Worm (Caenorhabditis elegans) whole organism, young adult: ENCODE data around the gene inft-2.

Experiments used
- B0019.2 ChIP-seq: fragments of 200-800 bp; sonication (Bioruptor generic); conservative IDR thresholded peaks from 2 replicates; pipeline ENCODE4 v1.3.6; 2022; ENCODE audit warnings: missing genetic modification reagents, missing genetic modification characterization, missing compliant biosample characterization
- C06A6.2 ChIP-seq: fragments of 200-800 bp; sonication (Bioruptor generic); conservative IDR thresholded peaks from 2 replicates; pipeline ENCODE4 v1.3.6; 2022; ENCODE audit warnings: missing genetic modification characterization, missing compliant biosample characterization
- D2030.7 ChIP-seq: fragments of 200-800 bp; sonication (Bioruptor generic); IDR thresholded peaks from 2 replicates; pipeline ENCODE4 v1.3.6; 2022; ENCODE audit warnings: missing genetic modification reagents, missing genetic modification characterization, missing compliant biosample characterization
- F10E7.11 ChIP-seq: sonication (generic microtip); optimal IDR thresholded peaks from 2 replicates; lab custom pipeline; 2017; ENCODE audit warnings: mild to moderate bottlenecking, missing genetic modification characterization, moderate library complexity, missing compliant biosample characterization
- F22D6.2 ChIP-seq: sonication (generic microtip); optimal IDR thresholded peaks from 2 replicates; lab custom pipeline; 2016; ENCODE audit warnings: mild to moderate bottlenecking, missing genetic modification characterization, missing compliant biosample characterization
- F33H1.4 ChIP-seq: fragments of 200-800 bp; sonication (Bioruptor generic); IDR thresholded peaks from 2 replicates; pipeline ENCODE4 v1.3.6; 2022; ENCODE audit warnings: missing genetic modification reagents, missing genetic modification characterization, missing compliant biosample characterization
- F57C9.4 ChIP-seq: sonication (generic microtip); optimal IDR thresholded peaks from 2 replicates; lab custom pipeline; 2017; ENCODE audit warnings: mild to moderate bottlenecking, missing genetic modification characterization, missing compliant biosample characterization
- T07F8.4 ChIP-seq: sonication (generic microtip); optimal IDR thresholded peaks from 2 replicates; lab custom pipeline; 2016; ENCODE audit warnings: mild to moderate bottlenecking, missing genetic modification characterization, moderate library complexity, missing compliant biosample characterization
- Y67H2A.10 ChIP-seq: fragments of 200-800 bp; sonication (Bioruptor generic); conservative IDR thresholded peaks from 2 replicates; pipeline ENCODE4 v1.3.6; 2022; ENCODE audit warnings: missing genetic modification reagents, missing genetic modification characterization, missing compliant biosample characterization
- Y79H2A.3 ChIP-seq: fragments of 200-800 bp; sonication (Bioruptor generic); conservative IDR thresholded peaks from 2 replicates; pipeline ENCODE4 v1.3.6; 2022; ENCODE audit warnings: missing genetic modification reagents, missing genetic modification characterization, missing compliant biosample characterization
- aptf-3 ChIP-seq: fragments of 200-800 bp; sonication (Bioruptor generic); IDR thresholded peaks from 2 replicates; pipeline ENCODE4 v1.3.6; 2022; ENCODE audit warnings: missing genetic modification characterization, missing compliant biosample characterization
- atf-7 ChIP-seq: sonication (generic microtip); optimal IDR thresholded peaks from 2 replicates; lab custom pipeline; 2017; ENCODE audit warnings: mild to moderate bottlenecking, missing genetic modification characterization, missing compliant biosample characterization
- athp-1 ChIP-seq: sonication (generic microtip); optimal IDR thresholded peaks from 2 replicates; lab custom pipeline; 2017; ENCODE audit warnings: mild to moderate bottlenecking, missing genetic modification characterization, missing compliant biosample characterization
- attf-3 ChIP-seq: fragments of 200-800 bp; sonication (Bioruptor generic); conservative IDR thresholded peaks from 2 replicates; pipeline ENCODE4 v1.3.6; 2022; ENCODE audit warnings: missing genetic modification reagents, missing genetic modification characterization, missing compliant biosample characterization
- bed-2 ChIP-seq: fragments of 200-800 bp; sonication (Bioruptor generic); IDR thresholded peaks from 2 replicates; pipeline ENCODE4 v1.3.6; 2022; ENCODE audit warnings: missing genetic modification reagents, missing genetic modification characterization, missing compliant biosample characterization
- cebp-1 ChIP-seq, 2 experiments: fragments of 200-800 bp in 1 of 2; sonication (Bioruptor generic) in 1 of 2; sonication (generic microtip) in 1 of 2; IDR thresholded peaks in 1 of 2; optimal IDR thresholded peaks in 1 of 2; 2 replicates each; pipeline versions ENCODE4 v1.3.6 to Lab custom; 2017 to 2022; ENCODE audit warnings: missing compliant biosample characterization in 2 of 2, missing genetic modification characterization in 2 of 2, mild to moderate bottlenecking in 1 of 2, missing genetic modification reagents in 1 of 2, moderate library complexity in 1 of 2
- ceh-79 ChIP-seq: sonication (generic microtip); optimal IDR thresholded peaks from 2 replicates; lab custom pipeline; 2017; ENCODE audit warnings: mild to moderate bottlenecking, missing genetic modification characterization, missing compliant biosample characterization
- efl-1 ChIP-seq: fragments of 150-350 bp; optimal IDR thresholded peaks from 2 replicates; lab custom pipeline; 2014; ENCODE audit warnings: missing biosample characterization, missing genetic modification reagents, missing genetic modification characterization
- ekl-4 ChIP-seq: fragments of 200-800 bp; sonication (Bioruptor generic); IDR thresholded peaks from 2 replicates; pipeline ENCODE4 v1.3.6; 2022; ENCODE audit warnings: missing genetic modification reagents, missing genetic modification characterization, missing compliant biosample characterization
- hlh-12 ChIP-seq: sonication (generic microtip); optimal IDR thresholded peaks from 2 replicates; lab custom pipeline; 2016; ENCODE audit warnings: missing genetic modification characterization, missing compliant biosample characterization
- hmg-1.2 ChIP-seq: fragments of 200-800 bp; sonication (Bioruptor generic); IDR thresholded peaks from 2 replicates; pipeline ENCODE4 v1.3.6; 2022; ENCODE audit warnings: missing genetic modification reagents, missing genetic modification characterization, missing compliant biosample characterization
- hsf-1 ChIP-seq: fragments of 200-800 bp; sonication (Bioruptor generic); IDR thresholded peaks from 2 replicates; pipeline ENCODE4 v1.3.6; 2022; ENCODE audit warnings: missing genetic modification reagents, missing genetic modification characterization, missing compliant biosample characterization
- lag-1 ChIP-seq: fragments of 200-800 bp; sonication (Bioruptor generic); IDR thresholded peaks from 2 replicates; pipeline ENCODE4 v1.3.6; 2022; ENCODE audit warnings: missing genetic modification reagents, missing genetic modification characterization, missing compliant biosample characterization
- let-607 ChIP-seq, 2 experiments: fragments of 200-800 bp in 1 of 2; sonication (Bioruptor generic) in 1 of 2; sonication (generic microtip) in 1 of 2; optimal IDR thresholded peaks; 2 replicates each; lab custom pipeline; 2016 to 2018; ENCODE audit warnings: mild to moderate bottlenecking in 2 of 2, missing compliant biosample characterization in 2 of 2, missing genetic modification characterization in 2 of 2, moderate library complexity in 2 of 2, missing genotype in 1 of 2
- lin-26 ChIP-seq: fragments of 200-800 bp; sonication (Bioruptor generic); IDR thresholded peaks from 2 replicates; pipeline ENCODE4 v1.3.6; 2022; ENCODE audit warnings: missing genetic modification reagents, missing genetic modification characterization, missing compliant biosample characterization
- lin-35 ChIP-seq, 3 experiments: fragments of 150-350 bp in 2 of 3; sonication (generic microtip) in 1 of 3; optimal IDR thresholded peaks; 2 replicates each; lab custom pipeline; 2014 to 2018; ENCODE audit warnings: missing biosample characterization in 3 of 3, missing genetic modification characterization in 3 of 3, missing genetic modification reagents in 3 of 3
- lsl-1 ChIP-seq: fragments of 200-800 bp; sonication (Bioruptor generic); optimal IDR thresholded peaks from 2 replicates; lab custom pipeline; 2018; ENCODE audit warnings: mild to moderate bottlenecking, missing genetic modification characterization, moderate library complexity, missing compliant biosample characterization
- madf-10 ChIP-seq: sonication (generic microtip); optimal IDR thresholded peaks from 2 replicates; lab custom pipeline; 2016; ENCODE audit warnings: mild to moderate bottlenecking, missing genetic modification characterization, missing compliant biosample characterization
- madf-3 ChIP-seq: fragments of 200-800 bp; sonication (Bioruptor generic); IDR thresholded peaks from 2 replicates; pipeline ENCODE4 v1.3.6; 2022; ENCODE audit warnings: missing genetic modification reagents, missing genetic modification characterization, missing compliant biosample characterization
- madf-6 ChIP-seq: fragments of 200-800 bp; sonication (Bioruptor generic); IDR thresholded peaks from 2 replicates; pipeline ENCODE4 v1.3.6; 2022; ENCODE audit warnings: missing genetic modification reagents, missing genetic modification characterization, missing compliant biosample characterization
- madf-8 ChIP-seq: fragments of 200-800 bp; sonication (Bioruptor generic); conservative IDR thresholded peaks from 2 replicates; pipeline ENCODE4 v1.3.6; 2022; ENCODE audit warnings: missing genetic modification reagents, missing genetic modification characterization, missing compliant biosample characterization
- mxl-1 ChIP-seq: sonication (generic microtip); optimal IDR thresholded peaks from 2 replicates; lab custom pipeline; 2016; ENCODE audit warnings: missing genetic modification characterization, missing compliant biosample characterization
- nfya-2 ChIP-seq: fragments of 200-800 bp; sonication (Bioruptor generic); IDR thresholded peaks from 2 replicates; pipeline ENCODE4 v1.3.6; 2022; ENCODE audit warnings: missing genetic modification reagents, missing genetic modification characterization, missing compliant biosample characterization
- nfyb-1 ChIP-seq: fragments of 200-800 bp; sonication (Bioruptor generic); IDR thresholded peaks from 2 replicates; pipeline ENCODE4 v1.3.6; 2022; ENCODE audit warnings: missing genetic modification reagents, missing genetic modification characterization, missing compliant biosample characterization
- nhr-120 ChIP-seq: fragments of 200-800 bp; sonication (Bioruptor generic); IDR thresholded peaks from 2 replicates; pipeline ENCODE4 v1.3.6; 2022; ENCODE audit warnings: missing genetic modification characterization, missing compliant biosample characterization
- nhr-80 ChIP-seq: sonication (generic microtip); optimal IDR thresholded peaks from 2 replicates; lab custom pipeline; 2016; ENCODE audit warnings: missing genetic modification characterization, missing compliant biosample characterization
- pha-4 ChIP-seq: fragments of 150-350 bp; sonication (generic microtip); optimal IDR thresholded peaks from 2 replicates; lab custom pipeline; 2014; ENCODE audit warnings: missing biosample characterization, missing genetic modification reagents, missing genetic modification characterization
- sdz-38 ChIP-seq: sonication (generic microtip); optimal IDR thresholded peaks from 2 replicates; lab custom pipeline; 2016; ENCODE audit warnings: missing genotype, missing genetic modification characterization, missing compliant biosample characterization
- snpc-1.1 ChIP-seq: sonication (generic microtip); optimal IDR thresholded peaks from 2 replicates; lab custom pipeline; 2017; ENCODE audit warnings: missing genetic modification characterization, mild to moderate bottlenecking, missing compliant biosample characterization, antibody characterized with exemption, moderate library complexity, missing genotype, missing genetic modification reagents; ENCODE audit not compliant: insufficient read depth
- tbx-9 ChIP-seq: sonication (generic microtip); optimal IDR thresholded peaks from 2 replicates; lab custom pipeline; 2016; ENCODE audit warnings: borderline replicate concordance, missing genetic modification characterization, inconsistent platforms, missing compliant biosample characterization
- tlf-1 ChIP-seq: fragments of 200-800 bp; sonication (Bioruptor generic); optimal IDR thresholded peaks from 2 replicates; lab custom pipeline; 2018; ENCODE audit warnings: mild to moderate bottlenecking, missing genetic modification characterization, missing compliant biosample characterization
- unc-62 ChIP-seq: fragments of 150-350 bp; optimal IDR thresholded peaks from 2 replicates; lab custom pipeline; 2014; ENCODE audit warnings: missing biosample characterization, missing genetic modification reagents, missing genetic modification characterization
- xnd-1 ChIP-seq: sonication (generic microtip); optimal IDR thresholded peaks from 2 replicates; lab custom pipeline; 2016; ENCODE audit warnings: missing genotype, missing genetic modification reagents, missing genetic modification characterization, missing compliant biosample characterization
- zfh-2 ChIP-seq: fragments of 200-800 bp; sonication (Bioruptor generic); conservative IDR thresholded peaks from 2 replicates; pipeline ENCODE4 v1.3.6; 2022; ENCODE audit warnings: missing genetic modification reagents, missing genetic modification characterization, missing compliant biosample characterization
- ztf-6 ChIP-seq: fragments of 200-800 bp; sonication (Bioruptor generic); IDR thresholded peaks from 2 replicates; pipeline ENCODE4 v1.3.6; 2022; ENCODE audit warnings: missing genetic modification reagents, missing genetic modification characterization, missing compliant biosample characterization

Gene inft-2

DNA sequence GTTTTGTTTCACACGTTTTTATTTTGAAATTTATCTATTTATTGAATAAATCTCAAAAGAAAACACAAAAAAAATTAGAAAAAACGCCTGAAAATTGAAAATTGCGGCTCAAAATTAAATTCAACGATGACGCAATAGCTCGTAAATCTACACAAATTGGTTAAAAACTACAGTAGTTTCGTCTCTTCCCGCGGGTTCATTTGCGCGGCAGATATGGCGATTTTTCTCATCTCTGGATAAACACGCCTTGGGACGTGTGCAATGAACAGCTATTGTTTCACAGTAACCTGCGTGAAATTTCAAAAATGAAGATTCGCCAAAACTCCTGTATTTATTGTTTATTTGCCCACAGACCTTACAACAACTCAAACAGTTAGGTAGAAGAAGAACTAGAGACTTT is 7.2 kb downstream of the inft-2 start:
- peak; percentile 59 for TF ChIP-seq xnd-1 (tag; lab: Kevin White, UChicago)
- TF ChIP-seq madf-8 (GFP tag; lab: Robert Waterston, UW) = peak; percentile 56
- TF ChIP-seq nfya-2 (GFP tag; lab: Robert Waterston, UW) = no peak
- no peak for TF ChIP-seq T07F8.4 (tag; lab: Kevin White, UChicago)
- peak; percentile 82 for TF ChIP-seq madf-6 (GFP tag; lab: Robert Waterston, UW)
- 0 out of 2 replicates have a peak, but pooled peaks have one; percentile 26 for TF ChIP-seq D2030.7 (GFP tag; lab: Robert Waterston, UW)
- TF ChIP-seq lsl-1 (GFP tag; lab: Kevin White, UChicago) = peak; percentile 73
- TF ChIP-seq F33H1.4 (GFP tag; lab: Robert Waterston, UW) = peak; percentile 47; the same call in 1 of the 2 replicates
- peak; percentile 24 for TF ChIP-seq efl-1

DNA sequence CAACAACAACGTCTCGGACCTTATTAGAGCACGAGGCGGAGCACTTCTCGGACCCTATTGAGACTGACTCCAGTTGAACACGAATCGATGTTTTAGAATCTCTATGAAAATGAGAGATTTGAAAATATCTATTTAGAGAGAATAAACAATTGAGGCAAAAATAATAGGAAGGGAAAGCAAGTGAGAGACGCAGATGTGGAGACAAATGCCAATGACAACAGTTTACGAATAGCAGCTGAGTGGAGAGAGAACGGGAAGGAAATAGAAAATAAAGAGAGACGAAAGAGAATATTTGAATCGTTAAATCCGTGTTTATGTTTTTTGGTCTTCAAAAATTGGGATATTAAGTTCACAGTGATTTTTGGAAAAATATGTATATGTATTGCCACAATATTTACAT is 7.7 kb downstream of the inft-2 start:
- TF ChIP-seq nhr-120 = no peak
- TF ChIP-seq hmg-1.2 (GFP tag; lab: Robert Waterston, UW) = peak; percentile 54; the same call in 1 of the 2 replicates
- TF ChIP-seq lin-26 (GFP tag; lab: Robert Waterston, UW) = no peak
- no peak for TF ChIP-seq bed-2 (GFP tag; lab: Robert Waterston, UW)
- no peak for TF ChIP-seq athp-1 (tag; lab: Kevin White, UChicago)
- TF ChIP-seq sdz-38 (tag; lab: Kevin White, UChicago) = no peak
- TF ChIP-seq ceh-79 (tag; lab: Kevin White, UChicago) = no peak
- TF ChIP-seq nhr-80 (tag; lab: Kevin White, UChicago) = peak; percentile 13

DNA sequence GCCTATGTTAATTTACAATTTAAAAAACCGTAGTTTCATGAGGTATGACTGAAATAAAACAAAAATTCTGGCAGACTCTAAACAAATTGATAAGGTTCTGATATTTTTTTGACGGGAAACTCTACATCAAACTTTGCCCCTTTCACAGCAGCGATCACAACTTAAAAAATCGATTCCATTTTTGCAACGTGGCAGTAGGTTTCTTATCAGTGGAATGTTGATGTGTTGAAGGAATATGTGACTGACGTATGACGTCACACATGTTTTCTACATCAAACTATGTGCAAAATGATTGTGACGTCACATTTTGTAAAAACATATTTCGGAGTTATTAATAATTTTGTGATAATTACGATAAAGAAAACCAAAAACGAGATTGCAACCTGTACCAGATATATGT is 9.8 kb downstream of the inft-2 start:
- TF ChIP-seq athp-1 (tag; lab: Kevin White, UChicago) = no peak
- no peak for TF ChIP-seq lin-35 (GFP tag; optimal IDR thresholded peaks at IDR 0.05; lab: Kevin White, UChicago)
- TF ChIP-seq unc-62 (GFP tag; lab: Kevin White, UChicago) = peak; percentile 22
- TF ChIP-seq madf-3 = no peak
- no peak for TF ChIP-seq sdz-38 (tag; lab: Kevin White, UChicago)
- no peak for TF ChIP-seq F10E7.11 (tag; lab: Kevin White, UChicago)
- TF ChIP-seq cebp-1 (GFP tag; IDR thresholded peaks at IDR 0.05; lab: Robert Waterston, UW) = no peak
- TF ChIP-seq cebp-1 (tag; optimal IDR thresholded peaks at IDR 0.05; lab: Kevin White, UChicago) = peak; percentile 23
- TF ChIP-seq Y79H2A.3 (GFP tag; lab: Robert Waterston, UW) = no peak
- TF ChIP-seq pha-4 (tag; lab: Kevin White, UChicago) = no peak
- peak; percentile 69 for TF ChIP-seq nhr-80 (tag; lab: Kevin White, UChicago)
- no peak for TF ChIP-seq F22D6.2 (tag; lab: Kevin White, UChicago)
- no peak for TF ChIP-seq lag-1 (GFP tag; lab: Robert Waterston, UW)
- TF ChIP-seq hsf-1 (GFP tag; lab: Robert Waterston, UW) = no peak
- no peak for TF ChIP-seq zfh-2 (GFP tag; lab: Robert Waterston, UW)
- TF ChIP-seq atf-7 (tag; lab: Kevin White, UChicago) = peak; percentile 87
- no peak for TF ChIP-seq snpc-1.1 (tag; lab: Kevin White, UChicago)
- no peak for TF ChIP-seq ekl-4
- no peak for TF ChIP-seq Y67H2A.10 (GFP tag; lab: Robert Waterston, UW)
- TF ChIP-seq nfyb-1 (GFP tag; lab: Robert Waterston, UW) = no peak
- peak; percentile 58 to 92 for TF ChIP-seq let-607 (tag; optimal IDR thresholded peaks at IDR 0.05; lab: Kevin White, UChicago)
- no peak for TF ChIP-seq hmg-1.2 (GFP tag; lab: Robert Waterston, UW)
- TF ChIP-seq attf-3 = no peak
- TF ChIP-seq C06A6.2 (GFP tag; lab: Robert Waterston, UW) = no peak
- no peak for TF ChIP-seq madf-6 (GFP tag; lab: Robert Waterston, UW)
- no peak for TF ChIP-seq ztf-6 (GFP tag; lab: Robert Waterston, UW)
- no peak for TF ChIP-seq aptf-3 (GFP tag; lab: Robert Waterston, UW)
- no peak for TF ChIP-seq B0019.2 (GFP tag; lab: Robert Waterston, UW)
- TF ChIP-seq hlh-12 (tag; lab: Kevin White, UChicago) = no peak
- TF ChIP-seq F57C9.4 (tag; lab: Kevin White, UChicago) = no peak
- no peak for TF ChIP-seq madf-10 (tag; lab: Kevin White, UChicago)
- TF ChIP-seq tbx-9 (tag; lab: Kevin White, UChicago) = no peak
- no peak for TF ChIP-seq mxl-1 (tag; lab: Kevin White, UChicago)
- no peak for TF ChIP-seq tlf-1
